Worm (Caenorhabditis elegans) whole organism, L1 larva: ENCODE results near the gene F28H6.6.

Source experiments
- ets-5 ChIP-seq: fragments of 200-800 bp; sonication (Bioruptor generic); IDR thresholded peaks from 2 replicates; pipeline ENCODE4 v1.3.6; 2022; ENCODE audit warnings: missing genetic modification characterization, missing compliant biosample characterization
- lsy-2 ChIP-seq, 2 experiments: fragments of 150-350 bp; optimal IDR thresholded peaks; 2 replicates each; lab custom pipeline; 2014; ENCODE audit warnings: missing biosample characterization in 2 of 2, missing genetic modification characterization in 2 of 2
- nhr-11 ChIP-seq: fragments of 150-350 bp; optimal IDR thresholded peaks from 2 replicates; lab custom pipeline; 2014; ENCODE audit warnings: missing biosample characterization, missing genetic modification characterization

DNA sequence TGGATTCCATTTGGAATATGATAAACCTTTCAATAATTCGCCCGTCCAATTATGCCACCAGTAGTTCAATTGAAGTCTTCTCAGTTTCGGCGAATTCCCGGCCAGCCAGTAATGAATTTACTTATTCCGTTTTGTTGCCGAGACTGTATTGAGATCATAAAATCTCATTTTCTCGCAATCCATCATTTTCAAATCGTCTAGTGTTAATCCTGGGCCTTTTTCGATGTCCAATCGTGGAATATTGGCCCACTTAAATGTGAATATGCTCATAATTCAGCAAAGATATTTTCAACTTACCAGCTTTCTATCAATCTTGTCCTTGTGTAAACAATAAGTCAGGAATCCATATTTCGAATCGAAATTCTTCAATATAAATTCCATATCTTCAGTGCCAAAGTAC, 27.0 kb upstream of the F28H6.6 start:
- TF ChIP-seq ets-5 (GFP tag; lab: Robert Waterston, UW) = no peak
- no peak for TF ChIP-seq nhr-11 (tag; lab: Kevin White, UChicago)
- no peak for TF ChIP-seq lsy-2 (tag; optimal IDR thresholded peaks at IDR 0.05; lab: Kevin White, UChicago)
